Worm (Caenorhabditis elegans): ENCODE data around the gene rap-1.

DNA sequence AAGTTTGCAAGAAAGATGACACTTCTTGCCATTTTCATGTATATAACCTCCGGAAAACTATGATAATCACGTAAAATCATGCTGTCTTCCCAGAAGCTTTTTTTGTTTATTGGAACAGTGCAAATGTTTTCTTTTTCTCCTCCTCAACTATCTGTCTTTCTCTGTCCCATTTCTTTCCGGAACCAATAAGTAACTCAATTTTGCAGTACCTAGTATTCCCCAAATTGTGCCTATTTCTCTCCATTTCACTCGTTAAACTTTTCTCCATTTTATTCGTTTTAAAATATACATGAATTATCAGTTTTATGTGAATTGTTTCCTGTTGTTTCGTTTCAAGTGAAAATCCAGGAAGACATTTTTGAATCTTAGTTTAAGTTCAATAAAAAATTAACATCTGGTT lies 24.7 kb upstream of the rap-1 start:
- no peak for TF ChIP-seq pqm-1 (tag; optimal IDR thresholded peaks at IDR 0.05)
- TF ChIP-seq F13H6.1 (tag; optimal IDR thresholded peaks at IDR 0.05) = no peak
- no peak for TF ChIP-seq pha-4 (tag; optimal IDR thresholded peaks at IDR 0.05)
- TF ChIP-seq tbx-2 (tag; optimal IDR thresholded peaks at IDR 0.05) = no peak
- no peak for TF ChIP-seq tbx-7 (tag; optimal IDR thresholded peaks at IDR 0.05)

All from whole organism, late embryonic.